Fruit fly (Drosophila melanogaster) whole organism, wandering third instar larva: Measurements from ENCODE around the gene RhoGAP16F.

Experiments used
- CrebA ChIP-seq: fragments of 200-800 bp; sonication (Bioruptor generic); optimal IDR thresholded peaks from 2 replicates; lab custom pipeline; 2016; ENCODE audit warnings: missing biosample characterization, mild to moderate bottlenecking, missing genetic modification characterization, borderline replicate concordance
- dl ChIP-seq, 2 experiments: fragments of 175-275, 200-275 bp in 1 of 2; fragments of 200-275 bp in 1 of 2; sonication (Bioruptor generic); optimal IDR thresholded peaks; lab custom pipeline; 2018; ENCODE audit warnings: mild to moderate bottlenecking in 2 of 2, missing biosample characterization in 2 of 2, missing genetic modification characterization in 2 of 2, moderate library complexity in 2 of 2; ENCODE audit not compliant: partially characterized antibody in 2 of 2, insufficient read depth in 1 of 2
- foxo ChIP-seq, 2 experiments: fragments of 200-800 bp; sonication (Bioruptor generic); optimal IDR thresholded peaks; 2 replicates in 1 of 2; 3 replicates in 1 of 2; lab custom pipeline; 2016 to 2017; ENCODE audit warnings: missing biosample characterization in 2 of 2, missing genetic modification characterization in 2 of 2
- h ChIP-seq: fragments of 200-800 bp; sonication (Bioruptor generic); optimal IDR thresholded peaks from 3 replicates; lab custom pipeline; 2016; ENCODE audit warnings: missing biosample characterization, mild to moderate bottlenecking, missing genetic modification characterization
- jim ChIP-seq: fragments of 175-275, 200-325 bp; sonication (Bioruptor generic); optimal IDR thresholded peaks from 2 replicates; lab custom pipeline; 2016; ENCODE audit warnings: missing biosample characterization, mild to moderate bottlenecking, missing genetic modification characterization
- psq ChIP-seq: fragments of 200-800 bp; sonication (Bioruptor generic); optimal IDR thresholded peaks from 3 replicates; lab custom pipeline; 2017; ENCODE audit warnings: missing biosample characterization, mild to moderate bottlenecking, missing genetic modification characterization, moderate library complexity

DNA sequence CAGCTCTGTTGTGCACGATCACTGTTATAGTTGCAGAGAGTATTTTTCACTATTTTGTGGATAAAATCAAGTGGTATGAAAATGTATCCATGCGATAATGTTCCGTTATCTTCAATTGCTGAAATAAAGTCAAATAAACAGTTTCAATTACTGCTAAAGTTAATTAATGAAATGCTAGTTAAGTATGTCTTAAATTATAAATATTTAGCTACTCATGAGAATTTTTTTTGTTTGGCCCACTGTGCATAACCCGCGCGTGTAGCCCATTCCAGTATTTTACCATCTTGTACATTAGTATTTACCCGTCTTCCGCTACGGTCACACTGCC, 7.5 kb upstream of the RhoGAP16F start, which contains the start of gene Ada3:
- no peak for TF ChIP-seq CrebA (GFP tag; lab: Kevin White, UChicago)
- TF ChIP-seq h (GFP tag; lab: Kevin White, UChicago), result peak; percentile 90
- TF ChIP-seq psq (GFP tag; lab: Kevin White, UChicago), result peak; percentile 70
- peak in 1 of 2 experiments; percentile 88 for TF ChIP-seq foxo (GFP tag; optimal IDR thresholded peaks at IDR 0.05; lab: Kevin White, UChicago)
- TF ChIP-seq dl (GFP tag; optimal IDR thresholded peaks at IDR 0.05; lab: Kevin White, UChicago; ENCODE audit: insufficient read depth in 1 of 2, partially characterized antibody in 2 of 2), result no peak
- TF ChIP-seq jim, result no peak
